Worm (Caenorhabditis elegans): Measurements from ENCODE around the gene srh-139.

- TF ChIP-seq lag-1 (GFP tag; IDR thresholded peaks at IDR 0.05) (no peak), snpc-3.4 (tag; optimal IDR thresholded peaks at IDR 0.05) (no peak), atf-7 (tag; optimal IDR thresholded peaks at IDR 0.05) (no peak), xnd-1 (tag; optimal IDR thresholded peaks at IDR 0.05) (no peak), zfh-2 (GFP tag; conservative IDR thresholded peaks at IDR 0.05) (no peak)
Measured at ce11 chrV:16494359-16494758, 10.6 kb downstream of the srh-139 start, which contains the start of gene comt-2.
